Worm (Caenorhabditis elegans): ENCODE data around the gene gars-1.

DNA sequence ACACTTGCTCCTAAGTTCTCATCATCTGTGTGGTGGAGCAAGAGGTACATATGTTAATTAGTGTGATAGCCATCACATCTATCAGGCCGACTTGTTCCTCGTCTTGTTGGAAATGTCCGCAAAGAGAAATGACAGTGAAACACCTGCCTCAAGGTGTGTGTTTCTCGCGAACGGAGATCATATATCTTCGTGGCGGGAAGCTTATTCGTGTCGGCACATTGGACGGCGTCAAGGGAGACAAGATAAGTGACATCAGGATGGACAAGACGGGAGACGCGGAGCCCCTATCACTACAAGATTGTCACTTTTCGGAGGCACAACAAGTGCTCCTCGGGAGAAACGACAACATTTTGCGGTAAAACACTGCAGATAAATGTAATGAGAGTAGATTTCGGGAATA is 23.7 kb downstream of the gars-1 start:
- TF ChIP-seq nhr-28 (tag; optimal IDR thresholded peaks at IDR 0.05): no peak
- no peak for TF ChIP-seq zag-1 (tag; optimal IDR thresholded peaks at IDR 0.05)
- TF ChIP-seq lir-3 (tag; optimal IDR thresholded peaks at IDR 0.05; ENCODE audit: poor library complexity): no peak
- no peak for TF ChIP-seq elt-2 (tag; optimal IDR thresholded peaks at IDR 0.05)
- no peak for TF ChIP-seq nhr-90 (tag; optimal IDR thresholded peaks at IDR 0.05; ENCODE audit: poor library complexity)
- TF ChIP-seq lin-13 (GFP tag; optimal IDR thresholded peaks at IDR 0.05): no peak
- TF ChIP-seq unc-62 (GFP tag; optimal IDR thresholded peaks at IDR 0.05): no peak
- no peak for TF ChIP-seq nhr-237 (tag; optimal IDR thresholded peaks at IDR 0.05)
- TF ChIP-seq dpl-1 (GFP tag; optimal IDR thresholded peaks at IDR 0.05): no peak
- no peak for TF ChIP-seq snpc-4 (tag; optimal IDR thresholded peaks at IDR 0.05)
- TF ChIP-seq nhr-11 (tag; optimal IDR thresholded peaks at IDR 0.05): no peak
